Worm (Caenorhabditis elegans): Measurements from ENCODE around the gene pdha-1.

ce11 chrII:8051330-8051729 lies 14.8 kb upstream of the pdha-1 start:
- TF ChIP-seq lsy-2 (tag; optimal IDR thresholded peaks at IDR 0.05) (no peak), ceh-82 (tag; optimal IDR thresholded peaks at IDR 0.05) (no peak)

Measured in whole organism, L1 larva.